Worm (Caenorhabditis elegans) whole organism, L2 larva: ENCODE data around the gene F02H6.7.
A peak's percentile ranks its signal among the peaks of the same experiment; 100 is the strongest.

Experiments
- C34F6.9 ChIP-seq: fragments of 150-350 bp; optimal IDR thresholded peaks from 2 replicates; lab custom pipeline; 2014; ENCODE audit warnings: missing biosample characterization, missing genetic modification characterization
- F13H6.1 ChIP-seq: sonication (generic microtip); optimal IDR thresholded peaks from 2 replicates; lab custom pipeline; 2016; ENCODE audit warnings: missing genetic modification characterization, missing compliant biosample characterization
- R02D3.7 ChIP-seq: fragments of 150-350 bp; optimal IDR thresholded peaks from 2 replicates; lab custom pipeline; 2014; ENCODE audit warnings: missing biosample characterization, missing genetic modification characterization
- Y55F3AM.14 ChIP-seq: fragments of 200-800 bp; sonication (Bioruptor generic); optimal IDR thresholded peaks from 2 replicates; lab custom pipeline; 2018; ENCODE audit warnings: mild to moderate bottlenecking, missing genetic modification characterization, missing compliant biosample characterization
- ZK546.5 ChIP-seq: sonication (generic microtip); optimal IDR thresholded peaks from 2 replicates; lab custom pipeline; 2017; ENCODE audit warnings: missing biosample characterization, missing genetic modification characterization
- alr-1 ChIP-seq: fragments of 150-350 bp; optimal IDR thresholded peaks from 2 replicates; lab custom pipeline; 2014; ENCODE audit warnings: missing biosample characterization, missing genetic modification characterization
- aly-2 ChIP-seq: fragments of 150-350 bp; optimal IDR thresholded peaks from 2 replicates; lab custom pipeline; 2014; ENCODE audit warnings: missing biosample characterization, missing genetic modification characterization
- ama-1 ChIP-seq: fragments of 150-350 bp; optimal IDR thresholded peaks from 2 replicates; lab custom pipeline; 2018; ENCODE audit warnings: inconsistent platforms
- blmp-1 ChIP-seq: sonication (generic microtip); optimal IDR thresholded peaks from 2 replicates; lab custom pipeline; 2017; ENCODE audit warnings: missing genetic modification characterization, mild to moderate bottlenecking, missing compliant biosample characterization, antibody characterized with exemption, moderate library complexity; ENCODE audit not compliant: insufficient read depth
- ceh-82 ChIP-seq: fragments of 150-350 bp; optimal IDR thresholded peaks from 2 replicates; lab custom pipeline; 2014; ENCODE audit warnings: missing biosample characterization, missing genetic modification characterization
- crh-2 ChIP-seq: sonication (generic microtip); optimal IDR thresholded peaks from 2 replicates; lab custom pipeline; 2017; ENCODE audit warnings: missing biosample characterization, missing genetic modification characterization
- dmd-4 ChIP-seq: sonication (generic microtip); optimal IDR thresholded peaks from 2 replicates; lab custom pipeline; 2017; ENCODE audit warnings: missing biosample characterization, missing genetic modification characterization
- elt-1 ChIP-seq: fragments of 150-350 bp; optimal IDR thresholded peaks from 2 replicates; lab custom pipeline; 2014; ENCODE audit warnings: missing biosample characterization, missing genetic modification characterization
- elt-3 ChIP-seq: sonication (generic microtip); optimal IDR thresholded peaks from 2 replicates; lab custom pipeline; 2017; ENCODE audit warnings: missing biosample characterization, missing genetic modification characterization
- fos-1 ChIP-seq: fragments of 150-350 bp; optimal IDR thresholded peaks from 2 replicates; lab custom pipeline; 2014; ENCODE audit warnings: missing biosample characterization, missing genetic modification characterization
- gmeb-1 ChIP-seq: fragments of 150-350 bp; optimal IDR thresholded peaks from 2 replicates; lab custom pipeline; 2014; ENCODE audit warnings: missing biosample characterization, missing genetic modification characterization
- lsy-2 ChIP-seq, 2 experiments: fragments of 150-350 bp in 1 of 2; sonication (generic microtip) in 1 of 2; optimal IDR thresholded peaks; 2 replicates each; lab custom pipeline; 2014 to 2017; ENCODE audit warnings: missing biosample characterization in 2 of 2, missing genetic modification characterization in 2 of 2
- mab-5 ChIP-seq: fragments of 150-350 bp; optimal IDR thresholded peaks from 2 replicates; lab custom pipeline; 2014; ENCODE audit warnings: missing biosample characterization, missing genetic modification characterization
- mbf-1 ChIP-seq: sonication (generic microtip); optimal IDR thresholded peaks from 2 replicates; lab custom pipeline; 2017; ENCODE audit warnings: missing biosample characterization, missing genetic modification characterization
- nhr-10 ChIP-seq: sonication (generic microtip); optimal IDR thresholded peaks from 2 replicates; lab custom pipeline; 2017; ENCODE audit warnings: missing biosample characterization, missing genetic modification characterization
- nhr-11 ChIP-seq: fragments of 150-350 bp; optimal IDR thresholded peaks from 2 replicates; lab custom pipeline; 2014; ENCODE audit warnings: missing biosample characterization, missing genetic modification characterization
- nhr-12 ChIP-seq: fragments of 150-350 bp; optimal IDR thresholded peaks from 2 replicates; lab custom pipeline; 2014; ENCODE audit warnings: missing biosample characterization, missing genetic modification characterization
- nhr-129 ChIP-seq: fragments of 150-350 bp; optimal IDR thresholded peaks from 2 replicates; lab custom pipeline; 2014; ENCODE audit warnings: missing biosample characterization, missing genetic modification characterization
- nhr-21 ChIP-seq: fragments of 150-350 bp; optimal IDR thresholded peaks from 2 replicates; lab custom pipeline; 2014; ENCODE audit warnings: missing biosample characterization, missing genetic modification characterization
- nhr-237 ChIP-seq: fragments of 150-350 bp; optimal IDR thresholded peaks from 2 replicates; lab custom pipeline; 2014; ENCODE audit warnings: missing biosample characterization, missing genetic modification characterization
- nhr-25 ChIP-seq: fragments of 150-350 bp; sonication (generic microtip); optimal IDR thresholded peaks from 3 replicates; lab custom pipeline; 2014; ENCODE audit warnings: missing biosample characterization, missing genetic modification characterization
- nhr-6 ChIP-seq: fragments of 150-350 bp; optimal IDR thresholded peaks from 2 replicates; lab custom pipeline; 2014; ENCODE audit warnings: missing biosample characterization, missing genetic modification characterization
- peb-1 ChIP-seq: fragments of 150-350 bp; optimal IDR thresholded peaks from 2 replicates; lab custom pipeline; 2014; ENCODE audit warnings: missing biosample characterization, missing genetic modification characterization
- sem-4 ChIP-seq: fragments of 150-350 bp; optimal IDR thresholded peaks from 2 replicates; lab custom pipeline; 2014; ENCODE audit warnings: missing biosample characterization, missing genetic modification reagents, missing genetic modification characterization
- sma-3 ChIP-seq: sonication (generic microtip); optimal IDR thresholded peaks from 2 replicates; lab custom pipeline; 2016; ENCODE audit warnings: missing genetic modification reagents, missing genetic modification characterization, missing compliant biosample characterization
- sma-9 ChIP-seq, 2 experiments: fragments of 150-350 bp in 1 of 2; sonication (generic microtip) in 1 of 2; optimal IDR thresholded peaks; 2 replicates each; lab custom pipeline; 2014 to 2016; ENCODE audit warnings: missing genetic modification characterization in 2 of 2, mild to moderate bottlenecking in 1 of 2, missing biosample characterization in 1 of 2, missing compliant biosample characterization in 1 of 2, missing genetic modification reagents in 1 of 2, moderate library complexity in 1 of 2
- snpc-4 ChIP-seq: fragments of 150-350 bp; optimal IDR thresholded peaks from 2 replicates; lab custom pipeline; 2014; ENCODE audit warnings: missing biosample characterization, missing genetic modification characterization
- unc-39 ChIP-seq: fragments of 150-350 bp; optimal IDR thresholded peaks from 2 replicates; lab custom pipeline; 2014; ENCODE audit warnings: missing biosample characterization, missing genetic modification characterization
- unc-55 ChIP-seq: fragments of 150-350 bp; sonication (generic microtip); optimal IDR thresholded peaks from 3 replicates; lab custom pipeline; 2014; ENCODE audit warnings: missing biosample characterization, missing genetic modification reagents, missing genetic modification characterization
- unc-62 ChIP-seq: fragments of 150-350 bp; optimal IDR thresholded peaks from 2 replicates; lab custom pipeline; 2014; ENCODE audit warnings: missing biosample characterization, missing genetic modification reagents, missing genetic modification characterization
- zag-1 ChIP-seq: fragments of 150-350 bp; optimal IDR thresholded peaks from 2 replicates; lab custom pipeline; 2014; ENCODE audit warnings: missing biosample characterization, missing genetic modification characterization
- ztf-1 ChIP-seq: fragments of 200-800 bp; sonication (Bioruptor generic); conservative IDR thresholded peaks from 2 replicates; pipeline ENCODE4 v1.3.6; 2022; ENCODE audit warnings: missing genetic modification characterization, missing compliant biosample characterization
- ztf-11 ChIP-seq: sonication (generic microtip); optimal IDR thresholded peaks from 2 replicates; lab custom pipeline; 2017; ENCODE audit warnings: missing biosample characterization, missing genetic modification characterization

Gene F02H6.7

DNA sequence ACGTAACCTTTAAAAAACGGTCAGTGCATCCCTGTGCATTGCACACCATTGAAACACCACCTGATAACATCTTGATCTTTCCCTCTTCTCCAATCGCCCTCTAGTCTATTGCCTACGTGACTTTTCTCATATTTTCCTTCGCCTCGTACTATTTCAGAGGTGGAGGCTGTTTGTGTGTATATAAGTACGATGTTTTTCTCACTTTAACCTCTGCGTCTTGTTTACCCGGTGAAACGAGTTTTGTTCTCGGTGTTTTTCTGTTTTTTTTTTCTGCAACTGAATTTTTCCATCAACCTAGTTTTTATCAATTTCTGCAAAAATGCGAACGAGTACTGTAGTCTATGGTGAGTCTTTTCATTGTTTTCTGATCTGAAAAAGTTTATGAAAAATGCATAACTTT is 8.3 kb downstream of the F02H6.7 start, which contains the start of gene sqrd-1:
TSS of gene sqrd-1 (plus strand) at position 158 of the 400 bp plus-strand sequence.
- TF ChIP-seq mab-5 (tag; lab: Kevin White, UChicago), result no peak
- peak in 1 of 2 experiments; percentile 51 for TF ChIP-seq lsy-2 (tag; optimal IDR thresholded peaks at IDR 0.05; lab: Kevin White, UChicago)
- peak; percentile 71 for TF ChIP-seq sma-9 (GFP tag; optimal IDR thresholded peaks at IDR 0.05; lab: Kevin White, UChicago)
- no peak for TF ChIP-seq sma-9 (tag; optimal IDR thresholded peaks at IDR 0.05; lab: Kevin White, UChicago)
- TF ChIP-seq nhr-12 (tag; lab: Kevin White, UChicago), result no peak
- TF ChIP-seq sma-3 (GFP tag; lab: Kevin White, UChicago), result no peak
- TF ChIP-seq blmp-1 (tag; lab: Kevin White, UChicago), result no peak
- no peak for TF ChIP-seq nhr-21 (tag; lab: Kevin White, UChicago)
- TF ChIP-seq nhr-10 (tag; lab: Kevin White, UChicago), result no peak
- TF ChIP-seq mbf-1, result no peak
- peak; percentile 95 for TF ChIP-seq nhr-129
- TF ChIP-seq sem-4, result no peak
- peak; percentile 41 for TF ChIP-seq nhr-25 (tag; lab: Kevin White, UChicago)
- TF ChIP-seq gmeb-1, result peak; percentile 36
- TF ChIP-seq F13H6.1 (tag; lab: Kevin White, UChicago), result peak; percentile 10
- peak; percentile 40 for TF ChIP-seq ama-1
- peak; percentile 15 for TF ChIP-seq elt-1 (tag; lab: Kevin White, UChicago)
- TF ChIP-seq elt-3 (tag; lab: Kevin White, UChicago), result no peak
- peak; percentile 1 for TF ChIP-seq fos-1 (tag; lab: Kevin White, UChicago)
- TF ChIP-seq aly-2 (tag; lab: Kevin White, UChicago), result no peak
- no peak for TF ChIP-seq alr-1 (tag; lab: Kevin White, UChicago)
- peak; percentile 15 for TF ChIP-seq C34F6.9

DNA sequence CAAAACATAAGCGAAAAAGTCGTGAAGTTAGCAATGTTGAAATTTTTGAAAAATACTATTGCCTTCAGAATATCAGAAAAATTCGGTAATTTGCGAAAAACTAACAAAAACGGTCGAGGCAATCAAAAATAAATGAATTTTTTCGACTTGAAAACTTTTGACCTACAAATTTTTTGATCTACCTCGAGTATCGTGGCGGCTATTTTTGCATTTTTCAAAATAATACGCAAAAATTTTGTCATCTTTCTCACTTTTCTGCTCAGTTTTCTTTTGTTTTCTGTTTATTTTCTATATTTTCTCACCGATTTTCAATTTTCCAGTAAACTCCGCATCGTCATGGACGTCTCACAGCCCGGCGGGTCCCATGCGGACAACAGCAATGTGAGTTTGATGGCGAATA is 12.2 kb downstream of the F02H6.7 start:
- no peak for TF ChIP-seq nhr-6
- no peak for TF ChIP-seq ZK546.5 (tag; lab: Kevin White, UChicago)
- TF ChIP-seq R02D3.7 (tag; lab: Kevin White, UChicago), result no peak
- TF ChIP-seq crh-2 (tag; lab: Kevin White, UChicago), result no peak
- no peak for TF ChIP-seq lsy-2 (tag; optimal IDR thresholded peaks at IDR 0.05; lab: Kevin White, UChicago)
- TF ChIP-seq alr-1 (tag; lab: Kevin White, UChicago), result no peak
- no peak for TF ChIP-seq peb-1 (tag; lab: Kevin White, UChicago)
- TF ChIP-seq ceh-82, result no peak
- TF ChIP-seq mab-5 (tag; lab: Kevin White, UChicago), result no peak
- TF ChIP-seq aly-2 (tag; lab: Kevin White, UChicago), result no peak
- no peak for TF ChIP-seq C34F6.9

DNA sequence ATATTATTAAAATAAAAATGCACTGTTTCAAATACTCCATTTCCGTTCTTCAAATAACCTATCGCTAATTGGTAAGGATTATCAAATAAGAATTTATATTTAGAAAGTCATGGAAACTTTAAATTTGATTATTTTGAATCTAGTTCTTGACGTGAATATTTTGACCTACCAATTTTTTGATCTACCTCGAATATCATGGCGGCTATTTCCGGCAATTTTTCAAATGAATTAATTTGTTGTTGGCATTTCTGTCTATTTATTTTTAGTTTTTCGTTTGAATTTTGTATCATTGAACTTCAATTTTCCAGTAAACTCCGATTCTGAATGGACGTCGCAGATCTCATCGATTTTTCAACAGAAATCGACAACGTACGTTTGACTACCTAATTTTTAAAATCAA is 24.8 kb downstream of the F02H6.7 start, which contains the start of gene F02H6.3:
TSS of gene F02H6.3 (plus strand) at position 266 of the 400 bp plus-strand sequence.
- no peak for TF ChIP-seq blmp-1 (tag; lab: Kevin White, UChicago)
- no peak for TF ChIP-seq peb-1 (tag; lab: Kevin White, UChicago)
- no peak for TF ChIP-seq unc-39 (tag; lab: Kevin White, UChicago)
- TF ChIP-seq snpc-4 (tag; lab: Kevin White, UChicago), result no peak
- no peak for TF ChIP-seq ztf-1 (GFP tag; lab: Robert Waterston, UW)
- no peak for TF ChIP-seq nhr-12 (tag; lab: Kevin White, UChicago)
- TF ChIP-seq mbf-1, result no peak
- TF ChIP-seq zag-1 (tag; lab: Kevin White, UChicago), result no peak
- no peak for TF ChIP-seq dmd-4 (tag; lab: Kevin White, UChicago)
- TF ChIP-seq Y55F3AM.14, result no peak
- no peak for TF ChIP-seq unc-55 (GFP tag; lab: Kevin White, UChicago)
- TF ChIP-seq, all 48 proteins: peak for 0

DNA sequence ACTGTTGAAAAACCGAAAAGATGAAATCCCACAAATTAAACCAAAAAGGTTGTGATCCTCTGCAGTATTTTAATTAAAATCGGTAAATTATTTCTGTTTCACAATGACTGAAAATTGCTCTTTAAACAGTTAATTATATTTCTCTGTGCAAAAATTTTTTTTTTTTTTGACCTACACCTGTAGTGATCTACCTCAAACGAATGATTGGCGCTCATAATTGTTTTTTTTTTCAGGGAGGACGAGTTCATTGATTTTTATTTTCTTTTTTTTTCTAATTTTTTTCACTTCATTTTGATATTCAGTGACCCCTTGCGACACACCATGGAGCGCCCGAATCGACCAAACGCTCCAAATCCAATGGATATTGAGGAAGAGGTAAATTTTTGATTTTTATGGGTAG is 31.8 kb downstream of the F02H6.7 start, which contains the start of gene F02H6.2:
TSS of gene F02H6.2 (plus strand) at position 301 of the 400 bp plus-strand sequence.
- TF ChIP-seq blmp-1 (tag; lab: Kevin White, UChicago) (no peak), sem-4 (no peak), ceh-82 (no peak), nhr-237 (tag; lab: Kevin White, UChicago) (no peak), fos-1 (tag; lab: Kevin White, UChicago) (no peak), nhr-12 (tag; lab: Kevin White, UChicago) (no peak), gmeb-1 (no peak), unc-62 (GFP tag; lab: Kevin White, UChicago) (no peak), Y55F3AM.14 (no peak), aly-2 (tag; lab: Kevin White, UChicago) (no peak), snpc-4 (tag; lab: Kevin White, UChicago) (no peak), nhr-11 (tag; lab: Kevin White, UChicago) (no peak), R02D3.7 (tag; lab: Kevin White, UChicago) (no peak), ztf-11 (tag; lab: Kevin White, UChicago) (no peak), ztf-1 (GFP tag; lab: Robert Waterston, UW) (no peak), mab-5 (tag; lab: Kevin White, UChicago) (no peak)
